Fruit fly (Drosophila melanogaster): Measurements from ENCODE around the gene trh.

DNA sequence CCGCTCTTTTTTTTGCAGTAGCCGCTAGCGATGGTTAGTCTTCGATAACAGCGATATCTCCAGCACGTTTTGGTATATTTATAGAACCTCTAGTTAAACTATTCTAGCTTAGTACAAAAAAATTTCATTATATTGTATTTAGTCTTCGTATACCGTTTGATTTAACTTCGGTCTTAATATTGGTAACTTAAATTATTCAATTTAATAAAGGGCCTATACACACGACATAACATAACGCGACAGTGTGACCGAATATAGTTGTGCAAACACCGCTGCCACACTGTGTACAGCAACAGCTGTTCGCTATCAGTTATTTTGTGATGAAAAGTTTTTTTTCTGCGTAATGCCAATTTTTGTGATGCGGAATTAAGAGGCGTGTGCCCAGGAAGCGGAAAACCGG lies 31.2 kb downstream of the trh start, which contains the start of the genes Cdc5 and CG1233:
- TF ChIP-seq Hr39 (GFP tag; optimal IDR thresholded peaks at IDR 0.05) (no peak), CG8119 (GFP tag; IDR thresholded peaks at IDR 0.05) (no peak), CG16779 (tag; optimal IDR thresholded peaks at IDR 0.05) (no peak), CG4318 (GFP tag; optimal IDR thresholded peaks at IDR 0.05) (no peak), Sox102F (GFP tag; optimal IDR thresholded peaks at IDR 0.05) (no peak), fd85E (GFP tag; optimal IDR thresholded peaks at IDR 0.05) (no peak), Lpt (GFP tag; optimal IDR thresholded peaks at IDR 0.05) (no peak), eg (GFP tag; IDR thresholded peaks at IDR 0.05) (no peak), CG6792 (GFP tag; optimal IDR thresholded peaks at IDR 0.05) (no peak), CG11762 (GFP tag; optimal IDR thresholded peaks at IDR 0.05; ENCODE audit: insufficient read depth) (no peak), CG3032 (tag; optimal IDR thresholded peaks at IDR 0.05) (no peak)

Data from whole organism, prepupa.